Worm (Caenorhabditis elegans): ENCODE results near the gene F23B12.7.
A peak's percentile ranks its signal among the peaks of the same experiment; 100 is the strongest.

F23B12.7 gene

DNA sequence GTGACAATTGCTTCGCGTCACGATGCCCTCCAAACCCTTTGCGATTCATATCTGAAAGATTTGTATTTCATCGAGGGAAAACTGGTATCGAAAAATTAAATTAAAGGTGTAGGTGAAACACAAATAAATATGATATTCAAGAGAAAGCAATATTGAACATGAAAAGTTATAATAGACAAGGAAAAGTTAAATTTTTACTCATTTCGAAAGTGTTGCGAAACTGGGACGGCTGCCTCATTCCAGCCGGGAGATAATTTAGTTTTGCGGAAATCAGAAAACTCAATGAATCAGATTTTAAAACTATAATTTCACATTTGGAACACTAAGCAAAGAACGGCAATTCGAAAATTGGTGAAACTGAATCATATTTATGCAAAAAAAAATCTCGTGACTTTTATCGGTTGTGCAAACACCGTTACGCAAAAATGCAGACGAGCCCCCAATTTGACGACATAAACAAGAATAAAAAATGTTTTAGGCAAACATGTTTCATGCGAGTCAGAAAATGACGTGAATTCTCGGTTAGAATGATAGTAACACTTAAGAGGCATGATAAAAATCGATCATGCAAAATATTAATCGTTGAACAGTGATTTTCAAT, 34.4 kb upstream of the F23B12.7 start, which contains the start of the genes nxf-1 and C15H11.11 (continued):
- TF ChIP-seq egl-18 (GFP tag; IDR thresholded peaks at IDR 0.05) = no peak
- no peak for TF ChIP-seq nfya-2 (GFP tag; IDR thresholded peaks at IDR 0.05)
- TF ChIP-seq sptf-2 (GFP tag; optimal IDR thresholded peaks at IDR 0.05) = no peak
- TF ChIP-seq Y67H2A.10 (GFP tag; conservative IDR thresholded peaks at IDR 0.05) = no peak
- TF ChIP-seq F33H1.4 (GFP tag; IDR thresholded peaks at IDR 0.05) = no peak
- no peak for TF ChIP-seq gei-17 (GFP tag; optimal IDR thresholded peaks at IDR 0.05)
- TF ChIP-seq die-1 (tag; optimal IDR thresholded peaks at IDR 0.05) = no peak
- no peak for TF ChIP-seq ztf-6 (GFP tag; IDR thresholded peaks at IDR 0.05)
- no peak for TF ChIP-seq ztf-3 (GFP tag; optimal IDR thresholded peaks at IDR 0.05)
- peak; percentile 51 for TF ChIP-seq F23B12.7 (tag; optimal IDR thresholded peaks at IDR 0.05; ENCODE audit: insufficient read depth)
- no peak for TF ChIP-seq C17E4.6 (GFP tag; IDR thresholded peaks at IDR 0.05)
- no peak for TF ChIP-seq fkh-3 (tag; optimal IDR thresholded peaks at IDR 0.05)
- no peak for TF ChIP-seq ceh-79 (tag; optimal IDR thresholded peaks at IDR 0.05)
- TF ChIP-seq him-1 (tag; optimal IDR thresholded peaks at IDR 0.05) = no peak
- peak; percentile 63; the same call in 1 of the 2 replicates for TF ChIP-seq Y53G8AR.9 (GFP tag; conservative IDR thresholded peaks at IDR 0.05)
- no peak for TF ChIP-seq F49E8.2 (tag; optimal IDR thresholded peaks at IDR 0.05; ENCODE audit: insufficient read depth)
- TF ChIP-seq somi-1 (GFP tag; optimal IDR thresholded peaks at IDR 0.05) = no peak
- TF ChIP-seq atf-7 (tag; optimal IDR thresholded peaks at IDR 0.05) = peak; percentile 73
- peak; percentile 54; the same call in 1 of the 2 replicates for TF ChIP-seq cebp-1 (GFP tag; IDR thresholded peaks at IDR 0.05)
- peak; percentile 90 for TF ChIP-seq cebp-1 (tag; optimal IDR thresholded peaks at IDR 0.05)
- TF ChIP-seq rcor-1 (GFP tag; IDR thresholded peaks at IDR 0.05) = 0 out of 2 replicates have a peak, but pooled peaks have one; percentile 36
- no peak for TF ChIP-seq pha-4 (tag; optimal IDR thresholded peaks at IDR 0.05)
- TF ChIP-seq F37B4.10 (GFP tag; IDR thresholded peaks at IDR 0.05) = no peak
- no peak for TF ChIP-seq attf-6 (GFP tag; IDR thresholded peaks at IDR 0.05)
- peak; percentile 68 for TF ChIP-seq lin-40 (tag; optimal IDR thresholded peaks at IDR 0.05)
- TF ChIP-seq madf-10 (tag; optimal IDR thresholded peaks at IDR 0.05) = no peak
- TF ChIP-seq snpc-3.4 (tag; optimal IDR thresholded peaks at IDR 0.05) = no peak
- TF ChIP-seq efl-1 (GFP tag; optimal IDR thresholded peaks at IDR 0.05) = no peak
- TF ChIP-seq lin-35 (GFP tag; optimal IDR thresholded peaks at IDR 0.05) = peak in 1 of 3 experiments; percentile 33
- peak; percentile 19 for TF ChIP-seq tbp1 (GFP tag; optimal IDR thresholded peaks at IDR 0.05)
- TF ChIP-seq zim-3 (tag; optimal IDR thresholded peaks at IDR 0.05) = no peak
- peak; percentile 66 for TF ChIP-seq mcd-1 (GFP tag; IDR thresholded peaks at IDR 0.05)
- TF ChIP-seq nfyb-1 (GFP tag; IDR thresholded peaks at IDR 0.05) = peak; percentile 60; the same call in 1 of the 2 replicates
- TF ChIP-seq ceh-40 (GFP tag; IDR thresholded peaks at IDR 0.05) = no peak
- TF ChIP-seq C06A6.2 (GFP tag; conservative IDR thresholded peaks at IDR 0.05) = no peak
- no peak for TF ChIP-seq F57A8.1 (GFP tag; optimal IDR thresholded peaks at IDR 0.05)
- no peak for TF ChIP-seq egrh-3 (GFP tag; IDR thresholded peaks at IDR 0.05)
- 0 out of 2 replicates have a peak, but pooled peaks have one; percentile 13 for TF ChIP-seq pbrm-1 (GFP tag; IDR thresholded peaks at IDR 0.05)
- no peak for TF ChIP-seq aptf-3 (GFP tag; IDR thresholded peaks at IDR 0.05)
- no peak for TF ChIP-seq mes-4 (tag; optimal IDR thresholded peaks at IDR 0.05)
- TF ChIP-seq B0261.1 (tag; optimal IDR thresholded peaks at IDR 0.05) = no peak
- TF ChIP-seq madf-6 (GFP tag; IDR thresholded peaks at IDR 0.05) = 0 out of 2 replicates have a peak, but pooled peaks have one; percentile 22
- TF ChIP-seq Y56A3A.18 (GFP tag; IDR thresholded peaks at IDR 0.05) = no peak
- TF ChIP-seq F22D6.2 (tag; optimal IDR thresholded peaks at IDR 0.05) = no peak
- no peak for TF ChIP-seq egl-44 (GFP tag; IDR thresholded peaks at IDR 0.05)
- peak; percentile 56 for TF ChIP-seq attf-5 (GFP tag; optimal IDR thresholded peaks at IDR 0.05)
- no peak for TF ChIP-seq let-526 (GFP tag; IDR thresholded peaks at IDR 0.05)
- TF ChIP-seq lin-54 (GFP tag; optimal IDR thresholded peaks at IDR 0.05) = peak; percentile 39
- TF ChIP-seq sdz-38 (tag; optimal IDR thresholded peaks at IDR 0.05) = no peak

Data from whole organism, young adult.